Fruit fly (Drosophila melanogaster) whole organism, adult: ENCODE measurements around the gene CG12355.

ENCODE experiments used
- CG14711 ChIP-seq: fragments of 200-800 bp; sonication (Bioruptor generic); optimal IDR thresholded peaks from 2 replicates; lab custom pipeline; 2018; ENCODE audit warnings: missing biosample characterization, mild to moderate bottlenecking, missing genetic modification characterization, moderate library complexity
- CG1620 ChIP-seq: fragments of 200-800 bp; sonication (Bioruptor generic); optimal IDR thresholded peaks from 2 replicates; lab custom pipeline; 2016; ENCODE audit warnings: missing biosample characterization, missing genetic modification characterization
- CG33017 ChIP-seq: fragments of 200-800 bp; sonication (Bioruptor generic); optimal IDR thresholded peaks from 2 replicates; lab custom pipeline; 2018; ENCODE audit warnings: missing biosample characterization, mild to moderate bottlenecking, missing genetic modification characterization, moderate library complexity
- CG5204 ChIP-seq: fragments of 200-800 bp; sonication (Bioruptor generic); optimal IDR thresholded peaks from 2 replicates; lab custom pipeline; 2016; ENCODE audit warnings: missing biosample characterization, missing genetic modification characterization
- CG7045 ChIP-seq: fragments of 200-800 bp; sonication (Bioruptor generic); optimal IDR thresholded peaks from 2 replicates; lab custom pipeline; 2017; ENCODE audit warnings: missing biosample characterization, mild to moderate bottlenecking, missing genetic modification characterization
- CG7101 ChIP-seq: fragments of 200-800 bp; sonication (Bioruptor generic); optimal IDR thresholded peaks from 2 replicates; lab custom pipeline; 2018; ENCODE audit warnings: missing biosample characterization, mild to moderate bottlenecking, missing genetic modification characterization, moderate library complexity
- Hr96 ChIP-seq: fragments of 200-800 bp; sonication (Bioruptor generic); optimal IDR thresholded peaks from 2 replicates; lab custom pipeline; 2016; ENCODE audit warnings: missing biosample characterization, missing genetic modification characterization
- Mnt ChIP-seq: fragments of 200-800 bp; sonication (Bioruptor generic); optimal IDR thresholded peaks from 2 replicates; lab custom pipeline; 2016; ENCODE audit warnings: missing biosample characterization, mild to moderate bottlenecking, missing genetic modification characterization
- bab1 ChIP-seq: fragments of 200-800 bp; sonication (Bioruptor generic); optimal IDR thresholded peaks from 3 replicates; lab custom pipeline; 2019; ENCODE audit warnings: missing biosample characterization, mild to moderate bottlenecking, missing genetic modification characterization, moderate library complexity
- toe ChIP-seq: fragments of 200-800 bp; sonication (Bioruptor generic); optimal IDR thresholded peaks from 2 replicates; lab custom pipeline; 2016; ENCODE audit warnings: missing biosample characterization, missing genetic modification characterization

dm6 chr3L:15531423-15532325, 36.3 kb upstream of the CG12355 start, which contains the start of gene CG43248:
- no peak for TF ChIP-seq CG14711 (tag; lab: Kevin White, UChicago)
- TF ChIP-seq toe (GFP tag; lab: Kevin White, UChicago) = no peak
- no peak for TF ChIP-seq CG5204 (GFP tag; lab: Kevin White, UChicago)
- TF ChIP-seq Mnt (GFP tag; lab: Kevin White, UChicago) = no peak
- TF ChIP-seq CG33017 (tag; lab: Kevin White, UChicago) = no peak
- no peak for TF ChIP-seq bab1 (GFP tag; lab: Kevin White, UChicago)
- no peak for TF ChIP-seq Hr96 (GFP tag; lab: Kevin White, UChicago)
- no peak for TF ChIP-seq CG1620 (GFP tag; lab: Kevin White, UChicago)
- no peak for TF ChIP-seq CG7101
- TF ChIP-seq CG7045 (GFP tag; lab: Kevin White, UChicago) = no peak
